Worm (Caenorhabditis elegans): ENCODE measurements around the gene slc-46A.

The slc-46A gene

DNA sequence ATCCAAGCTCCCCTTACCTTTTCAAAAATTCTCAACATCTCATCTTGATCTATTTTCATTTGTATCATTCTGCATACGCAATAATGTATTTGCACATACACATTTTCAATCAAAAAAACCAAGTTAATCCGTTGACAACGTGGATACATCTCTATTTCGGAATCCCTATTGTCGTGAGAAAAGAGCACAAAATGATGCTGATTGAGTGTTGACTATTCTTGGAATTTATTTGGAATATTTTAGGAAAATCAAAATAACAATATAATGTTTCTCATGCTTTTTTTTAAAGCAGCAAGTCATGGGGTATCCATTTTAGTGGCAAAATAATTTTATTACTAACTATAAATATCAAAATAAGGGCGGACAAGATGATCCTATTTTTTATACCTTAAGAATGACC lies 37.6 kb upstream of the slc-46A start:
- TF ChIP-seq F10B5.3 (tag; optimal IDR thresholded peaks at IDR 0.05) (no peak), duxl-1 (tag; optimal IDR thresholded peaks at IDR 0.05; ENCODE audit: poor library complexity) (no peak), ceh-28 (tag; optimal IDR thresholded peaks at IDR 0.05) (no peak), daf-16 (GFP tag; optimal IDR thresholded peaks at IDR 0.05) (no peak), daf-16 (tag; optimal IDR thresholded peaks at IDR 0.05) (no peak), ces-1 (GFP tag; optimal IDR thresholded peaks at IDR 0.05) (no peak), snpc-4 (tag; optimal IDR thresholded peaks at IDR 0.05) (no peak), nhr-11 (tag; optimal IDR thresholded peaks at IDR 0.05) (no peak), mep-1 (tag; optimal IDR thresholded peaks at IDR 0.05) (no peak), nhr-25 (tag; optimal IDR thresholded peaks at IDR 0.05; ENCODE audit: borderline replicate concordance, insufficient read depth) (no peak), jun-1 (tag; optimal IDR thresholded peaks at IDR 0.05) (no peak), set-16 (GFP tag; IDR thresholded peaks at IDR 0.05) (no peak), mxl-2 (GFP tag; conservative IDR thresholded peaks at IDR 0.05) (no peak), vab-7 (GFP tag; IDR thresholded peaks at IDR 0.05) (no peak)

DNA sequence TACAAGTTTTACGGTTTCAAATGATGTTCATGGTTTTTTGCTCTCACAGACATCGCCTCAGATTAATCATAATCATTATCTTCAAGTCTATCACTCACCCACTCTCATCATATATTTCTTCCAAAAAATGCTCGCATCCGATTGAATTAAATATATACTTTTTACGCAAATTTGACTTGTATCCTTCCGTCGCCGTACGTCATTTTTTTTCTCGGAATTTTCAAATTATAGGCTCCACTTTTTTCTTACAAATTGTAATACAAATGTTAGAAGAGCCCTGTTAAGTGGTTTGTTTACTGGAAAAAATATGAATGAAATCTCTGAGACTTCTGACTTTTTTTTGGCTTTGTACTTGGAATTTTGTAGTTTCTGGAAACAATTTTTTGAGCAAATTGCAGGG lies 31.9 kb upstream of the slc-46A start:
- TF ChIP-seq daf-19 (GFP tag; conservative IDR thresholded peaks at IDR 0.05): no peak
- no peak for TF ChIP-seq nhr-10 (tag; optimal IDR thresholded peaks at IDR 0.05)
- no peak for TF ChIP-seq lin-38 (GFP tag; IDR thresholded peaks at IDR 0.05)
- no peak for TF ChIP-seq dpl-1 (GFP tag; optimal IDR thresholded peaks at IDR 0.05)
- TF ChIP-seq F26F4.8 (GFP tag; conservative IDR thresholded peaks at IDR 0.05): no peak
- no peak for TF ChIP-seq spr-3 (GFP tag; optimal IDR thresholded peaks at IDR 0.05)
- TF ChIP-seq daf-16 (GFP tag; optimal IDR thresholded peaks at IDR 0.05): no peak
- no peak for TF ChIP-seq daf-16 (tag; optimal IDR thresholded peaks at IDR 0.05)
- TF ChIP-seq nhr-41 (GFP tag; IDR thresholded peaks at IDR 0.05): no peak
- no peak for TF ChIP-seq lin-15B (tag; optimal IDR thresholded peaks at IDR 0.05)
- TF ChIP-seq mdt-29 (GFP tag; IDR thresholded peaks at IDR 0.05): no peak
- no peak for TF ChIP-seq daf-12 (tag; optimal IDR thresholded peaks at IDR 0.05)

DNA sequence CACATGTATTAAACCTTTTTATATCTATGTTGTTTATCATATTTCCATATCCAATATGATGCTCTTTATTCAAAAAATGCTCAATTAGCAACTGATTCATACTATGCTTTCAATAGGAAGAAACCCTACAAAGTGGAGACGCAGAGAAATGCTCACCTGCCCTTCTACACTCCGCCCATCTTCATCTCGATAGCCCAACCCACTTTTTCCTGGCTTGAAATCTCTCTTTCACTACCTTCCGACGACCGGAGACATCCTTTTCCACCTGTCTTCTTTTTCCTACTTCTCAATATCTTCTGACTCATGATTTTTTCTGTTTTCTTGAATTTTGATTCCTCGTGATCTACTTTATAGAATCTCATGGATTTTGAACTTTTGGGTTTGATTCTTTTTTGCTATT lies 30.1 kb upstream of the slc-46A start:
- TF ChIP-seq mdl-1 (tag; optimal IDR thresholded peaks at IDR 0.05) (no peak), hlh-11 (tag; optimal IDR thresholded peaks at IDR 0.05) (no peak), nhr-28 (tag; optimal IDR thresholded peaks at IDR 0.05) (no peak), lin-13 (GFP tag; optimal IDR thresholded peaks at IDR 0.05) (no peak), nhr-41 (GFP tag; IDR thresholded peaks at IDR 0.05) (no peak), daf-12 (tag; optimal IDR thresholded peaks at IDR 0.05) (no peak), ZK546.5 (tag; optimal IDR thresholded peaks at IDR 0.05) (no peak), unc-39 (tag; optimal IDR thresholded peaks at IDR 0.05) (no peak), madf-5 (GFP tag; IDR thresholded peaks at IDR 0.05) (no peak), snpc-4 (tag; optimal IDR thresholded peaks at IDR 0.05) (no peak), zfp-3 (GFP tag; conservative IDR thresholded peaks at IDR 0.05) (no peak), nhr-42 (GFP tag; IDR thresholded peaks at IDR 0.05) (no peak), Y105C5A.15 (GFP tag; IDR thresholded peaks at IDR 0.05) (no peak), nhr-76 (tag; optimal IDR thresholded peaks at IDR 0.05) (no peak), lin-1 (GFP tag; IDR thresholded peaks at IDR 0.05) (no peak), zfp-2 (tag; optimal IDR thresholded peaks at IDR 0.05) (no peak), lin-39 (tag; optimal IDR thresholded peaks at IDR 0.05) (no peak)

ce11 chrIV:5290547-5290946 lies 28.5 kb upstream of the slc-46A start, which contains the start of gene nlp-47:
Gene nlp-47 (plus strand): TSS chrIV:5290847.
- no peak for TF ChIP-seq mep-1 (tag; optimal IDR thresholded peaks at IDR 0.05)
- TF ChIP-seq ceh-62 (tag; optimal IDR thresholded peaks at IDR 0.05): no peak
- no peak for TF ChIP-seq ceh-28 (tag; optimal IDR thresholded peaks at IDR 0.05)
- no peak for TF ChIP-seq snpc-1.2 (GFP tag; IDR thresholded peaks at IDR 0.05)
- no peak for TF ChIP-seq nhr-111 (GFP tag; optimal IDR thresholded peaks at IDR 0.05)
- no peak for TF ChIP-seq ceh-82 (tag; optimal IDR thresholded peaks at IDR 0.05)
- no peak for TF ChIP-seq ama-1 (optimal IDR thresholded peaks at IDR 0.05)
- TF ChIP-seq lin-38 (GFP tag; IDR thresholded peaks at IDR 0.05): no peak
- TF ChIP-seq mdt-29 (GFP tag; IDR thresholded peaks at IDR 0.05): no peak
- no peak for TF ChIP-seq ceh-44 (GFP tag; IDR thresholded peaks at IDR 0.05)
- no peak for TF ChIP-seq Y5F2A.4 (GFP tag; optimal IDR thresholded peaks at IDR 0.05)
- TF ChIP-seq unc-62 (GFP tag; optimal IDR thresholded peaks at IDR 0.05 in 1 of 2): no peak
- TF ChIP-seq unc-62 (tag; optimal IDR thresholded peaks at IDR 0.05): no peak

Data from whole organism, L4 larva.